Fruit fly (Drosophila melanogaster) ovary, adult (tissue): Measurements from ENCODE around the gene Icmt.

Experiments
- CG17801 ChIP-seq: fragments of 200-800 bp; optimal IDR thresholded peaks from 2 replicates; lab custom pipeline; 2019; ENCODE audit warnings: missing biosample characterization, mild to moderate bottlenecking, missing genetic modification characterization, moderate library complexity; ENCODE audit not compliant: partially characterized antibody

Icmt gene

DNA sequence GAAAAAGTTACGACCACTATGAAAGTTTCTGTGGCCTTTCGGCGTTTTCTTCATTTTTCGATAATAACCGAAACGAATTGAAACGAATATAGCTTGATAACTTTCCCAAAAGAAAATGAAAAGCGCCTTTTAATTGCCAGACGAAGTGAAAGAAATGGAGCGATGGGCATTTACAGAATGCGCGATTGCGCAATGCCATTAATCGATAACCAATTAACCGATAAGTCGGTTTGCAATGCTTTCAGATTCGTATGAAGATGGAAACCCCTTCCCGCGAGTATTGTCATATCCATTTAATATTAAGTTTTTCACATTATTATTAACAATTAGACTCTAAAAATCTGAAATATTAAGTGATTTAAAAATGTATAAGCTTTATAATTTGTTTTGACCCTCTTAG is 9.3 kb downstream of the Icmt start:
- no peak for TF ChIP-seq CG17801 (GFP tag; lab: Kevin White, UChicago)

DNA sequence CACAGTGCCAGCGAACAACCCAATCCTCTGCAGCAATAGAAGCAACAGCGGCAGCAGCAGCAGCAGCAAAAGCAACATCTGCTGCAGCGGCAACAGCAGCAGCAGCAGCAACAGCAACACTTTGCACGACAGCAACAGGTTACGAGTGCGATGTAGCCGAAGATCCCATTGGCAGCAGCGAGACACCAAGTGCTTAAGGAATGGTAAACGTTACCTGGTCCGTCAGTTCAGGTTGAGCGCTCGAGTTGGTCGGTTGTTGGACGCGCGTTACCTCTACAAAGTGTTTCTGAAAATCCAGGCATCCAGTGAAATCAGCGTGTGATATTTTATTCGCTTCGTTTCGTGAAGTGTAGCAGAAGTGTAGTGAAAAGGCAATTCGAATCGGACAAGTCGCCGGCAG is 10.7 kb downstream of the Icmt start, which contains the start of gene CG17672:
Gene CG17672 (plus strand): TSS at position 223 of the 400 bp plus-strand sequence.
- no peak for TF ChIP-seq CG17801 (GFP tag; lab: Kevin White, UChicago)

DNA sequence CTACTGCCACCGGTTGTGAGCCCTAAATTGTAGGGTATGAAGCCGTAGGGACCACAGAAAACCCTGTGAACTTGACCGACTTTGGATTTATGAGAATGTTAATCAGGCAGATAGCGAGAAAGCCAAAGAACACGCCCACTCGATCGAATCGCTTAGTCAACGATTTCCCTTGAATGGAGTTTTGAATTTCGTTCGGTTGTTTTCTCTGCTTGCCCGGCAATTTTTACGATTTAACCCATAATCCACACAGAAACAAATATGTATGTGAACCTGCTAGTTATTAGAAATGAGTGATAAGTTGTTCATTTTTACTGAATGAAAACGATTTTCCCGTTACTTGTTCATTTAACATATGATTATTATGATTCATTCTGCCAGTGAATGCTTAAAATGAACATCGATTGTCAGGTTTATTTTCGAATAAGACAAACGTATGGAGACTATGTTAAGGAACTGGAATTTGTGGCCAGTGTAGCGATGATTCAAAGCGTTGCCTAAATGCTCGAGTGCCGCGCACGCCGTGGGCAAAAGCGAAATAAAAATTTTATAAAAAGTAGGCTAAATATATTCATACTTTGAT is 12.1 kb downstream of the Icmt start:
- peak; percentile 25 for TF ChIP-seq CG17801 (GFP tag; lab: Kevin White, UChicago)

DNA sequence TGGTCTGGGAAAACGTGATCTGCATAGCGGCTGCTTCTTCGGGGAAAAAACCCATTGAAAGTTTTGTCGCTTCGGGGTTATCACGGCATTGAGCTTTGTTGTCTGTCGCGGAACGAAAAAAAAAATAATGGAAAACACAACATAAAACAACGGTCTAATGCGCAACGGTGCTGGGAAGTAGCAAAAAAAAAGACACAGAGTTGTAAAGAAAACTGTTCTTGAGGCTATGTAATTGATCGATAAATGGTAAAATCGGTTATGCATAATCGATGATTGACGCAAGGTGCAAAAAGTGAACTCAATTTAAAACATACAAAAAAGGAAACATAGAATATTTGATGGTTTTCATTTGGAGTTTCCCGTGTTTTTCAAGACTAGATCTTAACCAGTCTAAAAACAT is 13.3 kb downstream of the Icmt start:
- TF ChIP-seq CG17801 (GFP tag; lab: Kevin White, UChicago): no peak

DNA sequence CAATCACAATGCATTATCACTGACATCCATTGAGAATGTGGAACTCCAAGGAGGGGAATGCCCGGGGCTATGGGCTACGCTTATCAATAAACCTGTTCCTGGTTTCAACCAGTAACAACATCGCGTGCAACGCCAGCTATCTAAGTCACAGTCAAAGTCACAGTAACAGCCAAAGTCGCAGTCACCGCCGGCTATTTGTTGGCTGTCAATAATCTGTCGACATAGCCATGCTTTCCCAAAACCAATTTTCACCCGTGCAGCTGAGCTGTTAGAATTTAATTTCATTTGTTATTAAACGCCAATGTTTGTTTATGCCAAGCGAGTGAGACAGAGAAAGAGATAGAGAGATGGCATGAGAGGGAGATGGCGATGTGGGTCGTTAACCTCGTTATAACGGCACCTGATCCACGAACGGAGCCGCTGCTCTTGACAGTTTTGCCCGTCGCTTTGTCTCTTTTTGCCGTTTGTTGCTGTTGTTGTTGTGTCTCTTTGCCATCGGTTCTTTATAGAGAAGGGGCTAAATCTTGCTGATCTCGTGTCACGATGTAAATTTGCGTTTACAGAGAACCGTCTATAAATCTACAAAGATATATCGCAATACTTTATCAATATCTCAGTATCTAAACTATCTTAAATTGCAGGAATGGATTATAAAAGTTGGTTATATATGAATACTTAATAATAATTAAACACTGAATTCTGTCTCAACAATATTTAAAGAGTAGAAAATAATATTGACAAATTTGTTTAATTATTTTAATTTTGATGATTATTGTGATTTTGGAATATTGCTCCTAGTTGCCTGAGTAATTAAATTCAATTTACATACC is 14.2 kb downstream of the Icmt start:
- no peak for TF ChIP-seq CG17801 (GFP tag; lab: Kevin White, UChicago)

DNA sequence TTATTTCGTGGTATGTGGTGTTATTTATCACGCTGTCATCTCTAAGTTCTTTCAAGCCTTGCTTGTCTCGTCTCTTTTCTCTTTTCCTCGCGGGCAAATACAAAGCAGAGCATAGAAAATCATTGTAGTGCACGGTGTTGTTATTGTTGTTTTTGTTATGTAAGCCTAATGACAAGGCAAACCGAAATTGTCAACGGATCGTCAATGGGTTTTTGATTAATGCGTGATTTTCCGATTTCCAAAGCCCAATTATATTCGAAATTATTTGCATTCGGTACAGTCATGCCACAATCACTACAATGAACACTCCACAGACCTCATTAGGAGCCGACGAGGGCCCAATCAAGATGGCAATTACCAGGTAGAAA is 14.8 kb downstream of the Icmt start:
- no peak for TF ChIP-seq CG17801 (GFP tag; lab: Kevin White, UChicago)

DNA sequence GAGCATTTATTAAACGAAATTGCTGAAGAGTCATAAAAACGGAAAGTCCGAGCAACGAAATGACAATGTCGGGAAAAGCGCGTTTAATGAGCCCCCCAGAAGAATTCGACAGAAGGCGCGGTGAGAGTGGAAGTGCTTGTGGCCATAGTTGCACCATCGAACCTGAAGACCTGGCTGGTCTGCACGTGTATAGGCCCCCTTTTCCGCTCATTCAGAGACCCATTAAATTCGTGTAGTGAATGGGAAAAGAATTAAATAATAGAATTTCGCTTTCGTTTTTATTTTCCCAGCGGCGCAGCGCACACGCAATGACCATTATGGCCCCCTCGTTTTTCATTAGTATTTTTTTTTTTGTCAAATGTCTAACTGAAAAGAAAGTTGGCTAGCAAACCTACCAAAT is 15.3 kb downstream of the Icmt start:
- TF ChIP-seq CG17801 (GFP tag; lab: Kevin White, UChicago): no peak

DNA sequence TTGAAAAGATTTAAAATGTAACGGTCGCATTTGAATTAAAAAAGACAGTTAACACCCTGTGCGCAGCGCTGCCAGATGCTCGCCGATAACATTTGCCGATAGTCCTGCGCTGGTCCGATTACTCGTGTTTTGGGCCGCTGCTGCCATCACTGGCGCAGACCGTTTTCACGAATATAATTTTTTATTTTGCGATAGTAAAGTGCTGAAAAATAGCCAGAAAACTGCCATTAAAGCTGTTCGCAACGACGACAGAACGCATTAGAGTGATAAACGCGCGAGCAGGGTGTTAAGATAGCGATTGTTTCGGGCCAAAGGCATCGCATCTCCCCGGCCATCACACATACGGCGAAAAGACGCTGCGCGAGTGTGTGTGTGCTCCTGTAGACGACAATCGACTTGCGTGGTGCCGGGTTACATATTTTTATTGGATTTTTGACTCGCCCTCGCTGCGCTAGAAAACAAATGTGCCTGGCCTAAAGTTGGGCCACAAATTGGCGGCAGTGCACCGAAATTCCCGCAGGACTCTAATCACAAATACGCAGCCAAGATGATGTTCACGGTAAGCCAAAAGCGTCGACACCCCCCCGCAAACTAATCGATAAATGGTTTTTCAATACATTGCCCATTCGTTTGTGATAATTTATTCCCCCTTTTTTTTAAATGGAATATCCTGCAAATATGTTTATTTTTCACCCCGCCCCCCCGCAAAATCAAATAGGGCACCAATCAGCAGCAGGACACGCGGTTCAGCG is 18.8 kb downstream of the Icmt start, which contains the start of gene Srrm1:
Gene Srrm1 (plus strand): TSS at position 116 of the 752 bp plus-strand sequence.
- TF ChIP-seq CG17801 (GFP tag; lab: Kevin White, UChicago): no peak

DNA sequence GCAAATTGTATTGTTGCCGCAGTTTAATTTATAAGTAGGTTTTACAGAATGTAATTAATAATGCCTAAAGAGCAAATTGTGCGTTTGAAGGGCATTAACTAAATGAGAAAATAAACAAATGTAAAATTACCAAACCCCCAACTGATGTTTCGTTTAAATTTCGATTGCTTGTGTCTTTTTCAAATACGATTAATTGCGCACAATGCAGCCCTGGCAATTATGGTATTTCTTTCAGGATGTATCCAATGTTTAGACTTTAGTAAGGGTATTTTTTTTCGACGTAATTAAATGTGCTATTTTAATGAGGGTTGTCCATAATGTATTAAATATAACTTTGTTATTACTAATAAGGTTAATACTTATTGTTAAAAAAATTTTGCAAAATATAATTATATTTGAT is 22.8 kb downstream of the Icmt start:
- TF ChIP-seq CG17801 (GFP tag; lab: Kevin White, UChicago): no peak

DNA sequence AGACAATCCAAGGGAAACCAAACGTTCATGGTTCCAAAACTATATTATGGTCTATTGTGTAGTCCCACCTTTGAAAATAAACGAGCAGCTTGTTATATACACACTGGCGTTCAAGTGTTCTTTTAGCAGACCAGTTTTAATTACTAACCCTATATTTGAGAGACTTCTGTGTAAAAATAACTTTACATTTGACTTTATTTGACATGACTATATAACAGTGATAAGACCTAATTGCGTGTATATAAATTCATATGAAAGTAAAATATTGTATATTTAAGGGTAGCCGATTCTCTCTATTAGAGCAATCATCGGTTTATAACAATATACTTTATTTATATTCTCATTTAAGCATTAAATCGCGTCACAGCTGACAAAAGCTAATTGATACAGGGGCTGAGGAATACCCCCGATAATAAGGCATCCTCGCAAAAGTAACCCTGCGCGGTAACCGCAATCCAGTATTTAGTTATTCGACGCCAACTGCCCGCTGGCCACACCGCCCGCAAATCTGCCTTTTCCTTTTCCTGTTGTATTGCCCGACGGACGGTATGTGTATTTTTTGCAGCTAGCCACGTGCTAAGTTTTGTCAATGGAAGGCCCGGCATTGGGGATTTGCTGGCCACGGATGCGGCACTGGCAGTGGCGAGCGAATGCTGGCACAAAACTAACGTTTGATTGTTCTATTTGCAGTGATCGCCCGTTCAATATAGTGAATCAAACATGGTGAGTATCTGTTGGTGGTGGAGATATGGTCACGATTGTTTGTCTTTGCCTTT is 23.4 kb downstream of the Icmt start, which contains the start of gene RpS4:
Gene RpS4 (plus strand): TSS at position 465 of the 776 bp plus-strand sequence.
- TF ChIP-seq CG17801 (GFP tag; lab: Kevin White, UChicago): peak; percentile 86

DNA sequence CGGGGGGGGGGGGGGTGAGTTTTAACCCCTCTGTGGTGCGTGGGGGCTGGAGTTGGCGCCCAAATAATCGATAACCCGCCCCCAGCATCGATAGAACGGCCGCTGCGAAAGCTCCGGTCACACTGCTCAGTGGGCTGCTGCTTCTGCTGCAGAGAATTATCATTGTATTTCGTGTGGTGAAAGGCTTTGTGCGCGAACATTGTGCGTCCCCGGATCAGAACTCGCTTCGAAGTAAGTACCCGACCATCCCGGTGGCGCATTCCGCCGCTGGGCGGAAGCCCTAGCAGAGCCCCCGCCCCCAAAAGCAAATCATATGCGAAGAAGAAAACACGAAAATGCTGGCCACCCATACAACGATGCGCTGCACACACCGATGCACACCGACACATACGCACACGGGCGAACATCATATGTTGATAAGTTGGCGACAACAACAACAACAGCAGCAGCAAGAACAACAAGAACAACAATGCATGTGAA is 26.3 kb downstream of the Icmt start, which contains the start of gene Syx13:
Gene Syx13 (plus strand): TSS at position 100 of the 480 bp plus-strand sequence.
- no peak for TF ChIP-seq CG17801 (GFP tag; lab: Kevin White, UChicago)

DNA sequence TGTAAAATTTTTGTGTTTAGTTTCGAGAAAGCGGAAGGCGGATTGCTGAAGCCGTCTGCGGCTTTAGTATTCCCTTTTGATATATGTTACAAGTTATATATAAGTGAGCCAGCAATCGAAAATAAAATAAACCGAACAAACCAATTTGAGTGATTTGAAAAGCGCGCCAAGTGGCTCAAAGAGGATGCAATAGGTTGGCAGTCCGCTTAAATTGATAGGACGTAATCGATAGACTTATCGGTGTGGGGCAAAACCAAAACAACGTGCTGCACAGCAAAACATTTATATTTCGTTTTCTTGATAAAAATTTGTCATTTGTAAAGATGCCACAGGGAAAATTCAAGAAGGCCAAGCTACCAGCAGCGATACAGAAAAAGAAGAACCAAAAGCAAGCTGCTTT is 28.7 kb downstream of the Icmt start, which contains the start of gene CG11279:
Gene CG11279 (plus strand): TSS at position 220 of the 400 bp plus-strand sequence.
- TF ChIP-seq CG17801 (GFP tag; lab: Kevin White, UChicago): peak; percentile 16

DNA sequence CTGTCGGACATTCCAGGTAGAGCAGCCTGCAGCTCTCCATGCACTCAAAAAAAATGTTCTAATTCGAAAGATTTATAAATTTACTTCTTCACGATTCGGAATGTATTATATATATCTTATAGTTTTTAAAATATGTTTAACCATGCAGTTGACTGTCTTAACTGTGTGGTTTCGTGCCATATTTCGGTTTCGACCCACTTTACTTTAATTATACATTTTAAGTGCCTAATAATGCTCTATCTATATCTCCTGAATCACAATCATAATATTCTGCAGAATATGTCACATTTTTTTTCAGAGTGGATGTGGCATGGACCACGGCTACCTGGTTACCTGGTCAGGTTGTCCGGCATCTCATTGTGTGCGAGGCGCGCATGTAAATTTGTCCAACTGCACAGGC is 31.6 kb downstream of the Icmt start:
- no peak for TF ChIP-seq CG17801 (GFP tag; lab: Kevin White, UChicago)

DNA sequence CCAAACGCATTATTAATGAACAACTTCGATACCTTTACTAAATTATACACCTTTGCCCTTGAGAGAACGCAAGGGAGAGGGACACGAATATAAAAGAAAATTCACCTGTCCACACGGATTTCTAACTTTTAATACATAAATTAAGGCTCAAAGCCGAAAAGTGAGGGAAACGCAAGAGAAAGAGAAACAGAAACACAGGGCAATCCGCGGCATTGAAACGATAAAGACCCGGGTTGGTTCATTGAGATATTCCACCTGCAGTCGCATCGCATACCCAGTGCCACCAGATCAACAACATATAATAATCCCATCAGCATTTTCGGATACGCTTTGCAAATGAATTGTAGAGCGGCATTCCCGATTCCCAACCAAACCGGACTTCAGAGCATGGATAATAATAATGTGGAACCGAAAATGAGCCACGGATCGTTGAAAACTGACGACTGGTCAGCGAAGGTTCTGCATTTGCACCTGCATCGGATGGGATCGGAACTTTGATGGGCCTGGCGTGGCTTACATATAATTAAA is 32.7 kb downstream of the Icmt start:
- no peak for TF ChIP-seq CG17801 (GFP tag; lab: Kevin White, UChicago)
